Fruit fly (Drosophila melanogaster) whole organism, pupa: Measurements from ENCODE around the gene Teh1.
A peak's percentile ranks its signal among the peaks of the same experiment; 100 is the strongest.

Experiments used
- CG10348 ChIP-seq: fragments of 200-800 bp; sonication (Bioruptor generic); IDR thresholded peaks from 2 replicates; pipeline ENCODE4 v1.3.6; 2022; ENCODE audit warnings: missing biosample characterization, missing genetic modification characterization
- CG12605 ChIP-seq: fragments of 200-800 bp; sonication (Bioruptor generic); IDR thresholded peaks from 2 replicates; pipeline ENCODE4 v1.3.6; 2022; ENCODE audit warnings: missing biosample characterization, missing genetic modification characterization
- CG13204 ChIP-seq: fragments of 200-800 bp; sonication (Bioruptor generic); optimal IDR thresholded peaks from 2 replicates; lab custom pipeline; 2018; ENCODE audit warnings: missing biosample characterization, mild to moderate bottlenecking, missing genetic modification characterization, moderate library complexity
- CG14655 ChIP-seq: fragments of 200-800 bp; sonication (Bioruptor generic); optimal IDR thresholded peaks from 3 replicates; lab custom pipeline; 2017; ENCODE audit warnings: mild to moderate bottlenecking, missing biosample characterization, missing genetic modification reagents, missing genetic modification characterization
- CG15710 ChIP-seq: fragments of 200-800 bp; sonication (Bioruptor generic); optimal IDR thresholded peaks from 2 replicates; lab custom pipeline; 2018; ENCODE audit warnings: missing biosample characterization, mild to moderate bottlenecking, missing genetic modification characterization, moderate library complexity
- CG17806 ChIP-seq: fragments of 200-800 bp; sonication (Bioruptor generic); optimal IDR thresholded peaks from 2 replicates; lab custom pipeline; 2018; ENCODE audit warnings: missing biosample characterization, mild to moderate bottlenecking, missing genetic modification characterization, moderate library complexity
- CG32121 ChIP-seq: fragments of 200-800 bp; sonication (Bioruptor generic); IDR thresholded peaks from 2 replicates; pipeline ENCODE4 v1.3.6; 2022; ENCODE audit warnings: missing biosample characterization, missing genetic modification characterization
- CG34367 ChIP-seq: fragments of 200-800 bp; sonication (Bioruptor generic); optimal IDR thresholded peaks from 2 replicates; lab custom pipeline; 2018; ENCODE audit warnings: missing biosample characterization, mild to moderate bottlenecking, missing genetic modification characterization
- CG4496 ChIP-seq: fragments of 200-800 bp; sonication (Bioruptor generic); IDR thresholded peaks from 3 replicates; pipeline ENCODE4 v1.3.6; 2022; ENCODE audit warnings: missing biosample characterization, missing genetic modification characterization
- CG8159 ChIP-seq: fragments of 200-800 bp; sonication (Bioruptor generic); optimal IDR thresholded peaks from 3 replicates; lab custom pipeline; 2018; ENCODE audit warnings: missing biosample characterization, mild to moderate bottlenecking, missing genetic modification characterization, moderate library complexity
- CG8301 ChIP-seq: fragments of 200-800 bp; sonication (Bioruptor generic); optimal IDR thresholded peaks from 2 replicates; lab custom pipeline; 2018; ENCODE audit warnings: missing biosample characterization, mild to moderate bottlenecking, missing genetic modification characterization
- CG9948 ChIP-seq: fragments of 200-800 bp; sonication (Bioruptor generic); optimal IDR thresholded peaks from 2 replicates; lab custom pipeline; 2018; ENCODE audit warnings: missing biosample characterization, mild to moderate bottlenecking, missing genetic modification characterization, moderate library complexity
- D1 ChIP-seq: fragments of 200-800 bp; sonication (Bioruptor generic); optimal IDR thresholded peaks from 2 replicates; lab custom pipeline; 2018; ENCODE audit warnings: missing biosample characterization, mild to moderate bottlenecking, missing genetic modification characterization, moderate library complexity
- EcR ChIP-seq: fragments of 200-800 bp; sonication (Bioruptor generic); optimal IDR thresholded peaks from 3 replicates; lab custom pipeline; 2019; ENCODE audit warnings: missing biosample characterization, missing genetic modification characterization, mild to moderate bottlenecking, moderate library complexity, missing genetic modification reagents
- Ets98B ChIP-seq: fragments of 200-800 bp; sonication (Bioruptor generic); IDR thresholded peaks from 2 replicates; pipeline ENCODE4 v1.3.6; 2022; ENCODE audit warnings: missing biosample characterization, missing genetic modification characterization
- Pif1A ChIP-seq: fragments of 200-800 bp; sonication (Bioruptor generic); optimal IDR thresholded peaks from 3 replicates; lab custom pipeline; 2016; ENCODE audit warnings: missing biosample characterization, missing genetic modification characterization
- Pif1B ChIP-seq: fragments of 200-800 bp; sonication (Bioruptor generic); optimal IDR thresholded peaks from 3 replicates; lab custom pipeline; 2016; ENCODE audit warnings: missing biosample characterization, missing genetic modification characterization
- fd96Ca ChIP-seq: fragments of 200-800 bp; sonication (Bioruptor generic); IDR thresholded peaks from 3 replicates; pipeline ENCODE4 v1.3.6; 2022; ENCODE audit warnings: missing biosample characterization, missing genetic modification characterization
- gl ChIP-seq: fragments of 200-800 bp; sonication (Bioruptor generic); optimal IDR thresholded peaks from 2 replicates; lab custom pipeline; 2018; ENCODE audit warnings: missing biosample characterization, mild to moderate bottlenecking, missing genetic modification characterization
- rn ChIP-seq: fragments of 200-800 bp; sonication (Bioruptor generic); IDR thresholded peaks from 2 replicates; pipeline ENCODE4 v1.3.6; 2022; ENCODE audit warnings: missing biosample characterization, missing genetic modification characterization

The Teh1 gene

dm6 chr3R:9872133-9872814 is 4.4 kb upstream of the Teh1 start:
- TF ChIP-seq Pif1A (GFP tag; lab: Kevin White, UChicago) (no peak), CG32121 (peak; percentile 55), CG13204 (no peak), CG4496 (GFP tag; lab: Robert Waterston, UW) (0 out of 3 replicates have a peak, but pooled peaks have one; percentile 44), Ets98B (GFP tag; lab: Robert Waterston, UW) (peak; percentile 18; the same call in 1 of the 2 replicates)

- peak; percentile 36 for TF ChIP-seq CG8301 (tag; lab: Kevin White, UChicago)
- TF ChIP-seq CG14655 (GFP tag; lab: Kevin White, UChicago): no peak
- TF ChIP-seq CG12605 (GFP tag; lab: Robert Waterston, UW): no peak
- TF ChIP-seq EcR (GFP tag; lab: Kevin White, UChicago): no peak
- TF ChIP-seq Ets98B (GFP tag; lab: Robert Waterston, UW): 0 out of 2 replicates have a peak, but pooled peaks have one; percentile 5
- no peak for TF ChIP-seq CG8159 (tag; lab: Kevin White, UChicago)
These were observed 2.5 kb upstream of the Teh1 start for dm6 chr3R:9870378-9870777.

DNA sequence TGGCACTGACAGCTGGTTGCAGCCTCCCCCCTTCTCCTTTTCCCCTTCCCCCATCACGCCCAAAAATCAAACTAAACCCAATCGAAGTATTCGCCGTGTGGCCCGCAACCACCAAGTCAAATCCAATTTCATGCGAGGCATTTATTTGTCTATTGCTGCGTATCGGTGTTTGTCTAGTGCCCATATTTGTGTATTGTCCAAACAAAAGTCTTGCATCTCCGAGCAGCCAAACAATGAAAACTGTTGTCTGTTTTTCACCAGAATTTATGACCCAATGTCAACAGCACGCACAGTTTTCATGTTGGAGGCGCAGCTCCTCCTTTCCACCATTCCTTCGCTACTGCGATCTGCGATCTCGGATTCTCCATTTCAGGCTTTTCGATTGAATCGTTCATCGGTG is 2.0 kb upstream of the Teh1 start:
- TF ChIP-seq CG13204 (no peak), CG12605 (GFP tag; lab: Robert Waterston, UW) (no peak), Pif1B (no peak), CG9948 (tag; lab: Kevin White, UChicago) (no peak), EcR (GFP tag; lab: Kevin White, UChicago) (no peak)
- TF ChIP-seq, all 21 proteins: peak for 0

- no peak for TF ChIP-seq Pif1B
- TF ChIP-seq D1 (tag; lab: Kevin White, UChicago): peak; percentile 30
- no peak for TF ChIP-seq Pif1A (GFP tag; lab: Kevin White, UChicago)
- TF ChIP-seq CG12605 (GFP tag; lab: Robert Waterston, UW): no peak
- TF ChIP-seq CG8301 (tag; lab: Kevin White, UChicago): peak; percentile 12
- no peak for TF ChIP-seq CG13204
- no peak for TF ChIP-seq CG15710 (tag; lab: Kevin White, UChicago)
- no peak for TF ChIP-seq CG34367 (tag; lab: Kevin White, UChicago)
These were observed 848 bp upstream of the Teh1 start for dm6 chr3R:9868538-9869398.

DNA sequence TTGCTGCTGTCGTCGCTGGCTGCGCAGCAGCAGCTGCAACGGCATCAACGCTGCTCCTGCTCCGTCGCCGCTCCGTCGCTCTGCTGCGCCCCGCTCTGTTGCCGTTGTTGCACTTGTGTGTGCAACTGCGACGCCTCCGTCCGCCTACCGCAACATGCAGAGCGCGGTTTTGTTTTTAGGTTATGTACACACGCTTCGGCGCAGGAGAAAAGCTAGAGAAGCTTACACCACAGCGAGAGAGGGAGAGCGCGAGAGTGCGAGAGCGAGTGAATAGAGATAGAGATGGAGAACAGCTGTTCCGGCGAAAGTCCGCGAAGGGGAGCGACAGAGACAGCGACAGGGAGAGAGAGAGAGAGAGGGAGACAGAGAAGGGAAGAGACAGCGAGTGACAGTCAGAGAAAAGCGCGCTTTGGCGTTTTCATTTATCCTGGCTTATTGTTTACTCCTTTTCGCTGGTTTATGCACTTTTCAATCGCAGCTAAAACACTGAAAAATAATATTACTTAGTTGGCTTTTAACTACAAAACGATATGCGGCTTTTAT is 2.0 kb downstream of the Teh1 start:
- TF ChIP-seq CG17806 (tag; lab: Kevin White, UChicago) (no peak), CG13204 (peak; percentile 30), fd96Ca (no peak)

DNA sequence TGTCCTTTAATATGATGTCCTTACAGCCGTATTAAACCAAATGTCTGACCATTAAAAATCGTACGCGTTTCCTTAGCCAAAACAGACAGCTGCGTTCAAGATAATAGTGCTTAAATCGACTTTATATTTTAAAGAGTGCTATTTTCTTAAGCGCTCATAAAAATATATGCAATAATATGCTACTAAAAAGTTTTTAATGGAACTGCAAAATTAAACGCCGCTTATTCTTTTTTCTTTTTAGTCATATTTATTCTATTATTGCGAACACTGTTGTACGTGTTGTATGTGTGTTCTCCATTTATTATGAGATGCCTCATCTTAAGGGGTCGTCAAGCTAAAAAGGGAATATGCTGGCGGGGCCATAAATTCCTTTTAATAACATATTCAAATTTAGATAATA is 7.4 kb downstream of the Teh1 start:
- TF ChIP-seq CG17806 (tag; lab: Kevin White, UChicago) (no peak), gl (tag; lab: Kevin White, UChicago) (no peak), fd96Ca (no peak), CG9948 (tag; lab: Kevin White, UChicago) (no peak), CG8159 (tag; lab: Kevin White, UChicago) (no peak), CG8301 (tag; lab: Kevin White, UChicago) (no peak), Ets98B (GFP tag; lab: Robert Waterston, UW) (no peak), D1 (tag; lab: Kevin White, UChicago) (no peak), CG34367 (tag; lab: Kevin White, UChicago) (no peak), CG12605 (GFP tag; lab: Robert Waterston, UW) (no peak), CG32121 (no peak), CG15710 (tag; lab: Kevin White, UChicago) (no peak), Pif1B (no peak), Pif1A (GFP tag; lab: Kevin White, UChicago) (no peak)

dm6 chr3R:9857785-9858184 is 10.1 kb downstream of the Teh1 start:
- no peak for TF ChIP-seq D1 (tag; lab: Kevin White, UChicago)
- no peak for TF ChIP-seq gl (tag; lab: Kevin White, UChicago)
- TF ChIP-seq fd96Ca: no peak
- TF ChIP-seq Pif1B: no peak
- no peak for TF ChIP-seq CG9948 (tag; lab: Kevin White, UChicago)
- TF ChIP-seq EcR (GFP tag; lab: Kevin White, UChicago): no peak
- TF ChIP-seq Ets98B (GFP tag; lab: Robert Waterston, UW): no peak
- TF ChIP-seq rn: no peak
- no peak for TF ChIP-seq CG12605 (GFP tag; lab: Robert Waterston, UW)
- no peak for TF ChIP-seq CG34367 (tag; lab: Kevin White, UChicago)
- TF ChIP-seq CG8159 (tag; lab: Kevin White, UChicago): no peak
- no peak for TF ChIP-seq CG32121
- no peak for TF ChIP-seq CG10348
- TF ChIP-seq, all 21 proteins: peak for 0
